Fruit fly (Drosophila melanogaster) whole organism, embryonic: ENCODE data around the gene Dpy-30L1.

Source experiments
- Ada2b ChIP-seq: fragments of 200-800 bp; sonication (Bioruptor generic); IDR thresholded peaks from 2 replicates; pipeline ENCODE4 v1.3.6; 2022; ENCODE audit warnings: missing biosample characterization, missing genetic modification characterization
- C15 ChIP-seq: fragments of 200-800 bp; sonication (Bioruptor generic); IDR thresholded peaks from 3 replicates; pipeline ENCODE4 v1.3.6; 2022; ENCODE audit warnings: missing biosample characterization, missing genetic modification characterization
- CG12155 ChIP-seq: fragments of 200-800 bp; sonication (Bioruptor generic); optimal IDR thresholded peaks from 3 replicates; lab custom pipeline; 2016; ENCODE audit warnings: missing biosample characterization, missing genetic modification characterization
- CG12299 ChIP-seq: fragments of 200-800 bp; sonication (Bioruptor generic); optimal IDR thresholded peaks from 2 replicates; lab custom pipeline; 2018; ENCODE audit warnings: missing biosample characterization, mild to moderate bottlenecking, missing genetic modification characterization
- CG13296 ChIP-seq: fragments of 200-800 bp; sonication (Bioruptor generic); optimal IDR thresholded peaks from 3 replicates; lab custom pipeline; 2018; ENCODE audit warnings: missing biosample characterization, mild to moderate bottlenecking, missing genetic modification characterization
- CG16815 ChIP-seq: fragments of 200-800 bp; sonication (Bioruptor generic); optimal IDR thresholded peaks from 3 replicates; lab custom pipeline; 2017; ENCODE audit warnings: missing biosample characterization, mild to moderate bottlenecking, missing genetic modification characterization
- CG17612 ChIP-seq: fragments of 200-800 bp; sonication (Bioruptor generic); IDR thresholded peaks from 2 replicates; pipeline ENCODE4 v1.3.6; 2022; ENCODE audit warnings: missing biosample characterization, missing genetic modification characterization
- CG18619 ChIP-seq: fragments of 200-800 bp; sonication (Bioruptor generic); optimal IDR thresholded peaks from 3 replicates; lab custom pipeline; 2017; ENCODE audit warnings: missing biosample characterization, mild to moderate bottlenecking, missing genetic modification characterization
- CG18764 ChIP-seq: fragments of 200-800 bp; sonication (Bioruptor generic); optimal IDR thresholded peaks from 3 replicates; lab custom pipeline; 2016; ENCODE audit warnings: missing biosample characterization, missing genetic modification characterization
- CG30431 ChIP-seq: fragments of 200-800 bp; sonication (Bioruptor generic); optimal IDR thresholded peaks from 2 replicates; lab custom pipeline; 2017; ENCODE audit warnings: missing biosample characterization, missing genetic modification characterization
- CG33557 ChIP-seq: fragments of 200-800 bp; sonication (Bioruptor generic); optimal IDR thresholded peaks from 2 replicates; lab custom pipeline; 2019; ENCODE audit warnings: missing biosample characterization, mild to moderate bottlenecking, missing genetic modification characterization, moderate library complexity
- CG34422 ChIP-seq: fragments of 200-800 bp; sonication (Bioruptor generic); IDR thresholded peaks from 3 replicates; pipeline ENCODE4 v1.3.6; 2022; ENCODE audit warnings: missing biosample characterization, missing genetic modification characterization
- CG4404 ChIP-seq: fragments of 200-800 bp; sonication (Bioruptor generic); IDR thresholded peaks from 2 replicates; pipeline ENCODE4 v1.3.6; 2022; ENCODE audit warnings: missing biosample characterization, missing genetic modification characterization
- CG5180 ChIP-seq: fragments of 200-800 bp; sonication (Bioruptor generic); optimal IDR thresholded peaks from 3 replicates; lab custom pipeline; 2017; ENCODE audit warnings: missing biosample characterization, missing genetic modification characterization, mild to moderate bottlenecking, moderate library complexity, missing genetic modification reagents
- CG6654 ChIP-seq: fragments of 200-800 bp; sonication (Bioruptor generic); optimal IDR thresholded peaks from 2 replicates; lab custom pipeline; 2017; ENCODE audit warnings: missing biosample characterization, mild to moderate bottlenecking, missing genetic modification characterization
- CG8290 ChIP-seq, 3 experiments: fragments of 200-800 bp; sonication (Bioruptor generic); optimal IDR thresholded peaks; 2 replicates each; lab custom pipeline; 2016 to 2019; ENCODE audit warnings: missing biosample characterization in 3 of 3, missing genetic modification characterization in 3 of 3, mild to moderate bottlenecking in 2 of 3, moderate library complexity in 1 of 3
- CG8359 ChIP-seq: fragments of 200-800 bp; sonication (Bioruptor generic); optimal IDR thresholded peaks from 2 replicates; lab custom pipeline; 2017; ENCODE audit warnings: missing biosample characterization, mild to moderate bottlenecking, missing genetic modification characterization, borderline replicate concordance
- CG9215 ChIP-seq: fragments of 200-800 bp; sonication (Bioruptor generic); IDR thresholded peaks from 2 replicates; pipeline ENCODE4 v1.3.6; 2022; ENCODE audit warnings: missing biosample characterization, missing genetic modification characterization
- CG9727 ChIP-seq: fragments of 200-800 bp; sonication (Bioruptor generic); optimal IDR thresholded peaks from 3 replicates; lab custom pipeline; 2017; ENCODE audit warnings: missing biosample characterization, mild to moderate bottlenecking, missing genetic modification characterization
- Dad ChIP-seq: fragments of 200-800 bp; sonication (Bioruptor generic); optimal IDR thresholded peaks from 3 replicates; lab custom pipeline; 2016; ENCODE audit warnings: missing biosample characterization, missing genetic modification characterization
- Dfd ChIP-seq, 2 experiments: fragments of >200 bp; optimal IDR thresholded peaks; 2 replicates each; lab custom pipeline; 2017; ENCODE audit warnings: missing biosample characterization in 2 of 2, missing genetic modification characterization in 2 of 2
- Doc2 ChIP-seq: fragments of 200-800 bp; sonication (Bioruptor generic); IDR thresholded peaks from 2 replicates; pipeline ENCODE4 v1.3.6; 2022; ENCODE audit warnings: missing biosample characterization, missing genetic modification characterization
- Drgx ChIP-seq: fragments of 200-800 bp; sonication (Bioruptor generic); IDR thresholded peaks from 2 replicates; pipeline ENCODE4 v1.3.6; 2022; ENCODE audit warnings: missing biosample characterization, missing genetic modification characterization
- E2f1 ChIP-seq: fragments of 200-800 bp; sonication (Bioruptor generic); IDR thresholded peaks from 2 replicates; pipeline ENCODE4 v1.3.6; 2022; ENCODE audit warnings: missing biosample characterization, missing genetic modification characterization
- HLH4C ChIP-seq: fragments of 200-800 bp; sonication (Bioruptor generic); IDR thresholded peaks from 3 replicates; pipeline ENCODE4 v1.3.6; 2022; ENCODE audit warnings: missing biosample characterization, missing genetic modification characterization; ENCODE audit not compliant: partially characterized antibody
- HmgD ChIP-seq: fragments of 200-800 bp; sonication (Bioruptor generic); optimal IDR thresholded peaks from 3 replicates; lab custom pipeline; 2016; ENCODE audit warnings: missing biosample characterization, missing genetic modification characterization
- Hr3 ChIP-seq: fragments of 200-800 bp; sonication (Bioruptor generic); optimal IDR thresholded peaks from 3 replicates; lab custom pipeline; 2016; ENCODE audit warnings: missing biosample characterization, missing genetic modification characterization
- Lpt ChIP-seq: fragments of >200 bp; optimal IDR thresholded peaks from 2 replicates; lab custom pipeline; 2018; ENCODE audit warnings: missing biosample characterization, missing genetic modification characterization
- Mrtf ChIP-seq: fragments of 200-800 bp; sonication (Bioruptor generic); IDR thresholded peaks from 3 replicates; pipeline ENCODE4 v1.3.6; 2022; ENCODE audit warnings: missing biosample characterization, missing genetic modification characterization
- Nf-YB ChIP-seq: fragments of 200-800 bp; sonication (Bioruptor generic); optimal IDR thresholded peaks from 3 replicates; lab custom pipeline; 2019; ENCODE audit warnings: missing biosample characterization, mild to moderate bottlenecking, missing genetic modification characterization, moderate library complexity
- Nf-YC ChIP-seq: fragments of 200-800 bp; optimal IDR thresholded peaks from 3 replicates; lab custom pipeline; 2019; ENCODE audit warnings: missing biosample characterization, mild to moderate bottlenecking, missing genetic modification characterization, moderate library complexity
- PHDP ChIP-seq: fragments of 200-800 bp; sonication (Bioruptor generic); optimal IDR thresholded peaks from 3 replicates; lab custom pipeline; 2018; ENCODE audit warnings: missing biosample characterization, mild to moderate bottlenecking, missing genetic modification characterization, moderate library complexity
- Poxn ChIP-seq: fragments of 200-800 bp; sonication (Bioruptor generic); IDR thresholded peaks from 2 replicates; pipeline ENCODE4 v1.3.6; 2022; ENCODE audit warnings: missing biosample characterization, missing genetic modification characterization
- Ravus ChIP-seq: fragments of 200-800 bp; sonication (Bioruptor generic); IDR thresholded peaks from 2 replicates; pipeline ENCODE4 v1.3.6; 2022; ENCODE audit warnings: missing biosample characterization, missing genetic modification characterization
- Sox100B ChIP-seq: fragments of 200-800 bp; sonication (Bioruptor generic); optimal IDR thresholded peaks from 3 replicates; lab custom pipeline; 2018; ENCODE audit warnings: missing biosample characterization, mild to moderate bottlenecking, missing genetic modification characterization
- Trl ChIP-seq, 3 experiments: fragments of >200 bp in 2 of 3; fragments of 200-800 bp in 1 of 3; sonication (Bioruptor generic) in 1 of 3; optimal IDR thresholded peaks; 2 replicates in 1 of 3; 3 replicates in 2 of 3; lab custom pipeline; 2016 to 2017; ENCODE audit warnings: missing biosample characterization in 1 of 3, missing genetic modification characterization in 1 of 3
- ato ChIP-seq: fragments of 200-800 bp; sonication (Bioruptor generic); IDR thresholded peaks from 2 replicates; pipeline ENCODE4 v1.3.6; 2022; ENCODE audit warnings: missing biosample characterization, missing genetic modification characterization; ENCODE audit not compliant: partially characterized antibody
- cato ChIP-seq: fragments of 200-800 bp; sonication (Bioruptor generic); optimal IDR thresholded peaks from 2 replicates; lab custom pipeline; 2016; ENCODE audit warnings: missing biosample characterization, missing genetic modification characterization, borderline replicate concordance
- gcm ChIP-seq: fragments of 200-800 bp; sonication (Bioruptor generic); optimal IDR thresholded peaks from 2 replicates; lab custom pipeline; 2019; ENCODE audit warnings: missing biosample characterization, mild to moderate bottlenecking, missing genetic modification characterization, moderate library complexity
- gfzf ChIP-seq: fragments of 200-800 bp; sonication (Bioruptor generic); optimal IDR thresholded peaks from 2 replicates; lab custom pipeline; 2016; ENCODE audit warnings: missing biosample characterization, mild to moderate bottlenecking, missing genetic modification characterization, moderate library complexity
- h ChIP-seq: fragments of >200 bp; optimal IDR thresholded peaks from 2 replicates; lab custom pipeline; 2017
- ind ChIP-seq: fragments of 200-800 bp; sonication (Bioruptor generic); optimal IDR thresholded peaks from 3 replicates; lab custom pipeline; 2016; ENCODE audit warnings: missing biosample characterization, missing genetic modification characterization
- kay ChIP-seq: fragments of 200-800 bp; sonication (Bioruptor generic); optimal IDR thresholded peaks from 2 replicates; lab custom pipeline; 2016; ENCODE audit warnings: missing biosample characterization, missing genetic modification characterization
- ken ChIP-seq: fragments of 200-800 bp; sonication (Bioruptor generic); IDR thresholded peaks from 3 replicates; pipeline ENCODE4 v1.3.6; 2022; ENCODE audit warnings: missing biosample characterization, missing genetic modification characterization
- p53 ChIP-seq: fragments of 200-800 bp; sonication (Bioruptor generic); optimal IDR thresholded peaks from 2 replicates; lab custom pipeline; 2016; ENCODE audit warnings: missing biosample characterization, missing genetic modification characterization
- peb ChIP-seq: fragments of 200-800 bp; sonication (Bioruptor generic); IDR thresholded peaks from 2 replicates; pipeline ENCODE4 v1.3.6; 2022; ENCODE audit warnings: missing biosample characterization, missing genetic modification characterization
- ranshi ChIP-seq: fragments of 200-800 bp; sonication (Bioruptor generic); IDR thresholded peaks from 2 replicates; pipeline ENCODE4 v1.3.6; 2022; ENCODE audit warnings: missing biosample characterization, missing genetic modification characterization
- tgo ChIP-seq: fragments of 200-800 bp; sonication (Bioruptor generic); IDR thresholded peaks from 3 replicates; pipeline ENCODE4 v1.3.6; 2022; ENCODE audit warnings: missing biosample characterization, missing genetic modification characterization

Dpy-30L1 gene

dm6 chr2L:10751879-10752620, 19.6 kb downstream of the Dpy-30L1 start (continued):
- TF ChIP-seq CG16815 (GFP tag; lab: Kevin White, UChicago): peak; percentile 74
- TF ChIP-seq CG9727 (GFP tag; lab: Kevin White, UChicago): peak; percentile 96
- TF ChIP-seq h (lab: Kevin White, UChicago): no peak
- TF ChIP-seq p53 (GFP tag; lab: Kevin White, UChicago): peak; percentile 82
- peak; percentile 79 for TF ChIP-seq Mrtf (GFP tag; lab: Robert Waterston, UW)
- TF ChIP-seq Ravus (GFP tag; lab: Robert Waterston, UW): no peak
- TF ChIP-seq CG18619 (GFP tag; lab: Kevin White, UChicago): peak; percentile 88
- peak; percentile 44 for TF ChIP-seq CG12155
- TF ChIP-seq Poxn (GFP tag; lab: Robert Waterston, UW): no peak
- TF ChIP-seq Nf-YC (tag; lab: Kevin White, UChicago): peak; percentile 3
- no peak for TF ChIP-seq Trl (optimal IDR thresholded peaks at IDR 0.05; lab: Kevin White, UChicago)
- peak; percentile 94 for TF ChIP-seq Trl (GFP tag; optimal IDR thresholded peaks at IDR 0.05; lab: Kevin White, UChicago)
- TF ChIP-seq CG17612: peak; percentile 81
- TF ChIP-seq Dad (GFP tag; lab: Kevin White, UChicago): peak; percentile 84
- TF ChIP-seq ken (GFP tag; lab: Robert Waterston, UW): peak; percentile 75
- peak; percentile 74 for TF ChIP-seq CG5180 (GFP tag; lab: Kevin White, UChicago)
- peak; percentile 18 for TF ChIP-seq gfzf (GFP tag; lab: Kevin White, UChicago)
- TF ChIP-seq cato: peak; percentile 83
- TF ChIP-seq Doc2 (GFP tag; lab: Robert Waterston, UW): 0 out of 2 replicates have a peak, but pooled peaks have one; percentile 52
- TF ChIP-seq CG4404 (GFP tag; lab: Robert Waterston, UW): 0 out of 2 replicates have a peak, but pooled peaks have one; percentile 33
- peak; percentile 65; the same call in 1 of the 2 replicates for TF ChIP-seq E2f1
- peak; percentile 83 for TF ChIP-seq PHDP (tag; lab: Kevin White, UChicago)
- peak; percentile 92 for TF ChIP-seq CG18764 (GFP tag; lab: Kevin White, UChicago)
- peak; percentile 65 for TF ChIP-seq Hr3
- TF ChIP-seq Drgx (GFP tag; lab: Robert Waterston, UW): peak; percentile 48
- peak; percentile 58; the same call in 2 of the 3 replicates for TF ChIP-seq tgo (GFP tag; lab: Robert Waterston, UW)
- TF ChIP-seq CG8359 (GFP tag; lab: Kevin White, UChicago): peak; percentile 90
- peak; percentile 75 for TF ChIP-seq ranshi (GFP tag; lab: Robert Waterston, UW)
- peak; percentile 91 for TF ChIP-seq CG8290 (GFP tag; optimal IDR thresholded peaks at IDR 0.05; lab: Kevin White, UChicago)
- peak; percentile 95 to 96 for TF ChIP-seq CG8290 (tag; optimal IDR thresholded peaks at IDR 0.05; lab: Kevin White, UChicago)
- TF ChIP-seq CG13296: peak; percentile 77
- TF ChIP-seq HLH4C (GFP tag; lab: Robert Waterston, UW): no peak
- peak; percentile 84 for TF ChIP-seq gcm (GFP tag; lab: Kevin White, UChicago)
- TF ChIP-seq peb (GFP tag; lab: Robert Waterston, UW): peak; percentile 77
- no peak for TF ChIP-seq CG9215 (GFP tag; lab: Robert Waterston, UW)
- TF ChIP-seq CG34422: peak; percentile 80
- TF ChIP-seq CG33557: peak; percentile 99
- peak; percentile 36 for TF ChIP-seq ind (GFP tag; lab: Kevin White, UChicago)
- peak; percentile 87 for TF ChIP-seq CG12299
- TF ChIP-seq ato (GFP tag; lab: Robert Waterston, UW): no peak
- no peak for TF ChIP-seq Dfd (GFP tag; optimal IDR thresholded peaks at IDR 0.05; lab: Kevin White, UChicago)
- peak; percentile 83 for TF ChIP-seq Sox100B
- TF ChIP-seq HmgD (GFP tag; lab: Kevin White, UChicago): peak; percentile 88
- peak; percentile 69 for TF ChIP-seq Nf-YB
- TF ChIP-seq Lpt (GFP tag; lab: Kevin White, UChicago): no peak
- TF ChIP-seq CG6654 (GFP tag; lab: Kevin White, UChicago): peak; percentile 69
- TF ChIP-seq Ada2b (GFP tag; lab: Robert Waterston, UW): peak; percentile 69; the same call in 1 of the 2 replicates
- TF ChIP-seq kay: peak; percentile 86
- TF ChIP-seq C15 (GFP tag; lab: Robert Waterston, UW): no peak
- peak; percentile 81 for TF ChIP-seq CG30431 (GFP tag; lab: Kevin White, UChicago)
